Fruit fly (Drosophila melanogaster): Measurements from ENCODE around the gene CG33178.

- TF ChIP-seq Hr38 (GFP tag; optimal IDR thresholded peaks at IDR 0.05): no peak
- no peak for TF ChIP-seq CG15336 (GFP tag; IDR thresholded peaks at IDR 0.05)
- 0 out of 3 replicates have a peak, but pooled peaks have one; percentile 19 for TF ChIP-seq eg (GFP tag; IDR thresholded peaks at IDR 0.05)
- TF ChIP-seq dac (GFP tag; optimal IDR thresholded peaks at IDR 0.05): no peak
- TF ChIP-seq CG6163 (GFP tag; IDR thresholded peaks at IDR 0.05): no peak
- TF ChIP-seq Eip78C (GFP tag): peak; percentile 65
- TF ChIP-seq Blimp-1 (GFP tag; optimal IDR thresholded peaks at IDR 0.05): no peak
These were observed 5.0 kb upstream of the CG33178 start for dm6 chrX:15077576-15078136.
